Fruit fly (Drosophila melanogaster): ENCODE measurements around the gene mRF1.
"Not testable (repeated sequence)": the region's sequence is repeated elsewhere in the genome, so short reads cannot be mapped to it uniquely, and the experiment has no call there.

Gene mRF1

dm6 chr2L:13206857-13207463 is 12.8 kb upstream of the mRF1 start:
- TF ChIP-seq OdsH (GFP tag; optimal IDR thresholded peaks at IDR 0.05) (no peak), Hr83 (GFP tag; optimal IDR thresholded peaks at IDR 0.05; ENCODE audit: poor library complexity, severe bottlenecking) (no peak), jim (GFP tag; optimal IDR thresholded peaks at IDR 0.05) (no peak), ey (GFP tag; optimal IDR thresholded peaks at IDR 0.05) (no peak), fru (GFP tag; optimal IDR thresholded peaks at IDR 0.05) (no peak), Dif (GFP tag; optimal IDR thresholded peaks at IDR 0.05; ENCODE audit: partially characterized antibody) (no peak), CrebA (GFP tag; optimal IDR thresholded peaks at IDR 0.05; ENCODE audit: borderline replicate concordance) (no peak)

DNA sequence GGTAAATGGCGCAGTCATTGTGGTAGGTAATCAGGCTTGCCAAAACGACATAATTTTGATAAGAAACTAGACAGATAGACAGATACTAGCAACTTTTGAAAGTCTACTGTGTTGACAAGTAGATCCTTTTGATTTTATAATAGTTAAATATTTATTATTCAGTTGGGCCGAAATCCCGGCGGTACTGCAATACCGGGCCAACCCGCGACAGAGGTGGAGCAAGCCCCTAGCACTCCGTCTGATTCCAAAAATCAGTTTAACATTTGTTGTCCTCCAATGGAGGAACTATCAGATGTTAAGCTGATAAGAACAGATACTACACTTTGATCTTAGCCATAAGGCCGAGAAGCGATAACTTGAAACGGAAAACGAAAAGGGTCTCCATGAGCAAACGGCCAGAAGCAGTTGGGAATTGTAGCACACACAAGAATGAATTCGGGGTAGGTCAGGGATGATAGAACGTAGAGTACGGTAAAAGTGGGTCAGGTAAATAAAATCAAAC is 8.0 kb upstream of the mRF1 start, which contains the start of gene CG15482:
TSS of gene CG15482 (minus strand) at position 51 of the 502 bp plus-strand sequence.
- TF ChIP-seq psq (GFP tag; optimal IDR thresholded peaks at IDR 0.05); dmrt93B (GFP tag; optimal IDR thresholded peaks at IDR 0.05); HLH106 (tag; optimal IDR thresholded peaks at IDR 0.05): not testable (repeated sequence)

dm6 chr2L:13215010-13215409 is 4.8 kb upstream of the mRF1 start, which contains the start of gene kek4:
TSS of gene kek4 (minus strand) at chr2L:13215350.
- TF ChIP-seq Dfd (GFP tag; optimal IDR thresholded peaks at IDR 0.05) (no peak), Rel (GFP tag; optimal IDR thresholded peaks at IDR 0.05) (no peak), Rel (tag; optimal IDR thresholded peaks at IDR 0.05) (peak; percentile 69)

DNA sequence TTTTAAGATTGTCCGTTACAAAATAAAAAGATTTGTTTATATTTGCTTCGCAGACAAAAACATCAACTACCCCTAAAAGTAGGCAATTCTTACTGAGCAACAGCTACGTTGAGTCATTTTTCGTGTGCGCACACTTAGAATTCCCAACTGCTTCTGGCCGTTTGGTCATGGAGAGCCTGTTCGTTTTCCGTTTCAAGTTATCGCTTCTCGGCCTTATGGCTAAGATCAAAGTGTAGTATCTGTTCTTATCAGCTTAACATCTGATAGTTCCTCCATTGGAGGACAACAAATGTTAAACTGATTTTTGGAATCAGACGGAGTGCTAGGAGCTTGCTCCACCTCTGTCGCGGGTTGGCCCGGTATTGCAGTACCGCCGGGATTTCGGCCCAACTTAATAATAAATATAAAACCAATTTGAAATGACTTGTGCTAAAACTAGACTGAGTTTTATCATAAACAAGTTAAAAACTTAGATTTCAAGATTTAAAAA is 4.1 kb upstream of the mRF1 start:
- TF ChIP-seq HLH106 (tag; optimal IDR thresholded peaks at IDR 0.05), result peak; percentile 43
- peak; percentile 9 for TF ChIP-seq psq (GFP tag; optimal IDR thresholded peaks at IDR 0.05)
- TF ChIP-seq Hnf4 (GFP tag; optimal IDR thresholded peaks at IDR 0.05), result peak; percentile 82
- TF ChIP-seq ey (GFP tag; optimal IDR thresholded peaks at IDR 0.05), result peak; percentile 6
- TF ChIP-seq h (GFP tag; optimal IDR thresholded peaks at IDR 0.05), result peak; percentile 77
- TF ChIP-seq jim (GFP tag; optimal IDR thresholded peaks at IDR 0.05), result peak; percentile 26
- peak; percentile 5 for TF ChIP-seq Myc (optimal IDR thresholded peaks at IDR 0.05)
- TF ChIP-seq woc (GFP tag; optimal IDR thresholded peaks at IDR 0.05), result peak; percentile 55
- TF ChIP-seq OdsH (GFP tag; optimal IDR thresholded peaks at IDR 0.05), result peak; percentile 25
- TF ChIP-seq Hr83 (GFP tag; optimal IDR thresholded peaks at IDR 0.05; ENCODE audit: poor library complexity, severe bottlenecking), result peak; percentile 2
- TF ChIP-seq foxo (GFP tag; optimal IDR thresholded peaks at IDR 0.05), result peak in 1 of 2 experiments; percentile 61
- TF ChIP-seq fru (GFP tag; optimal IDR thresholded peaks at IDR 0.05), result peak; percentile 69
- TF ChIP-seq br (GFP tag; optimal IDR thresholded peaks at IDR 0.05), result peak; percentile 64

dm6 chr2L:13222225-13222648 is 2.5 kb downstream of the mRF1 start, which contains the start of the genes Ski6 and CG16812:
TSS of gene Ski6 (minus strand) at chr2L:13222429.
TSS of gene CG16812 (plus strand) at chr2L:13222587.
- TF ChIP-seq tai (GFP tag; optimal IDR thresholded peaks at IDR 0.05) (no peak), fru (GFP tag; optimal IDR thresholded peaks at IDR 0.05) (no peak), OdsH (GFP tag; optimal IDR thresholded peaks at IDR 0.05) (peak; percentile 70), ey (GFP tag; optimal IDR thresholded peaks at IDR 0.05) (peak; percentile 46), Jra (GFP tag; optimal IDR thresholded peaks at IDR 0.05) (no peak), pan (optimal IDR thresholded peaks at IDR 0.05) (no peak), CG9705 (GFP tag; optimal IDR thresholded peaks at IDR 0.05) (peak; percentile 40), sv (GFP tag; optimal IDR thresholded peaks at IDR 0.05) (peak; percentile 31), CG32264 (GFP tag; optimal IDR thresholded peaks at IDR 0.05) (no peak), jim (GFP tag; optimal IDR thresholded peaks at IDR 0.05) (no peak), Abd-B (GFP tag; optimal IDR thresholded peaks at IDR 0.05) (no peak), Hr83 (GFP tag; optimal IDR thresholded peaks at IDR 0.05; ENCODE audit: poor library complexity, severe bottlenecking) (peak; percentile 36), Dfd (GFP tag; optimal IDR thresholded peaks at IDR 0.05) (no peak), dl (GFP tag; optimal IDR thresholded peaks at IDR 0.05; ENCODE audit: insufficient read depth in 1 of 2, partially characterized antibody in 2 of 2) (no peak), HLH106 (tag; optimal IDR thresholded peaks at IDR 0.05) (peak; percentile 79), CrebA (GFP tag; optimal IDR thresholded peaks at IDR 0.05; ENCODE audit: borderline replicate concordance) (no peak), Hr78 (GFP tag; optimal IDR thresholded peaks at IDR 0.05) (no peak), foxo (GFP tag; optimal IDR thresholded peaks at IDR 0.05) (no peak), N (GFP tag; optimal IDR thresholded peaks at IDR 0.05) (no peak), Hnf4 (GFP tag; optimal IDR thresholded peaks at IDR 0.05) (no peak), Mio (GFP tag; optimal IDR thresholded peaks at IDR 0.05) (no peak), brk (GFP tag; optimal IDR thresholded peaks at IDR 0.05) (no peak), Rel (GFP tag; optimal IDR thresholded peaks at IDR 0.05) (no peak), Rel (tag; optimal IDR thresholded peaks at IDR 0.05) (no peak), usp (GFP tag; optimal IDR thresholded peaks at IDR 0.05) (no peak), sage (GFP tag; optimal IDR thresholded peaks at IDR 0.05) (peak; percentile 51), dsf (GFP tag; optimal IDR thresholded peaks at IDR 0.05; ENCODE audit: borderline replicate concordance) (no peak), Vsx2 (GFP tag; optimal IDR thresholded peaks at IDR 0.05; ENCODE audit: partially characterized antibody) (no peak), lola (GFP tag; optimal IDR thresholded peaks at IDR 0.05) (no peak), GATAd (GFP tag; optimal IDR thresholded peaks at IDR 0.05) (no peak), br (GFP tag; optimal IDR thresholded peaks at IDR 0.05) (no peak), h (GFP tag; optimal IDR thresholded peaks at IDR 0.05) (peak; percentile 73), Dif (GFP tag; optimal IDR thresholded peaks at IDR 0.05; ENCODE audit: partially characterized antibody) (no peak), woc (GFP tag; optimal IDR thresholded peaks at IDR 0.05) (no peak), Myc (optimal IDR thresholded peaks at IDR 0.05) (no peak)
